Fruit fly (Drosophila melanogaster): Measurements from ENCODE around the gene zen.

The zen gene

DNA sequence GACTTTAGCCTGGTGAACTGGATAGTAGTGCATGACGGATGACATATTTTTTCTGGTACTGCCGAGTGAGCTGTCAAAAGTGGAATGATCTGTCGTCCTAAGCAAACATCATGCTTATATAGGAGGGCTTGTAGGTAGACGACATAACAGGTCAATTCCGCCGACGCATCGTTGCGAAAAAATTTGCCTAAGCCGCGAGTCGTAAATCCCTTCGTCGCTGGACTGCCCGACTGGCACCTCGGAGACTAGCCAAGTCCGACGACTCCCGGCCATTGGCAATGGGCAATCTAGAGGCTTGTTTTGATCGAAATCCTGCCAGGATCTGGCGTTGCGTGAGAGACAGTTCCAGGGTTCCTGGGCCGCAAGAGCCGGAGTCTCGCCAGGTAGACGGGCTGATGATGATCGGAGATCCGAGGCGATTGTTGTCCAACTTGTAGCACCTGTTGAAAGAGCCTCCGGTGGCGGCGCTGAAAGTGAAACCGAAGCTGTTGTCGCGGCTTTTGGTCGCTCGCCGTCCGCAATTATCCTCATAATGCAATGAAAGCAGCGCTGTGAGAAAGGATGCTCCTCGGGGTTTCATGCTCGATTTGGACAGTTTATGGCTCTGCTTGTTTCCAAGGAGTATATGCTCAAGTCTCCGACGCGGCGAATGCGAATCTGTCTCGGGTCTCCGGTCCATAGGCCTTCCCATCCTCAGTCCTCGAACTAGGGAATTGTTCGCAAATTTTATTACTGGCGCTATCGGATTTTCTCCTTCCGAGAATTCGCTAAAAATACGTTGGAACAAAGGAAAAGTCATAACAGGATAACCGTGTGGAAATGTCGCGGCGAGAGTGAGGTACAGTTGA lies at the start of gene zen:
zen (minus strand) TSS at position 91 of the 848 bp plus-strand sequence.
- TF ChIP-seq ttk (optimal IDR thresholded peaks at IDR 0.05) (no peak), insv (optimal IDR thresholded peaks at IDR 0.05) (no peak), Sin3A (optimal IDR thresholded peaks at IDR 0.05) (no peak), Myc (optimal IDR thresholded peaks at IDR 0.05) (no peak), psq (optimal IDR thresholded peaks at IDR 0.05) (no peak), h (optimal IDR thresholded peaks at IDR 0.05) (no peak)

DNA sequence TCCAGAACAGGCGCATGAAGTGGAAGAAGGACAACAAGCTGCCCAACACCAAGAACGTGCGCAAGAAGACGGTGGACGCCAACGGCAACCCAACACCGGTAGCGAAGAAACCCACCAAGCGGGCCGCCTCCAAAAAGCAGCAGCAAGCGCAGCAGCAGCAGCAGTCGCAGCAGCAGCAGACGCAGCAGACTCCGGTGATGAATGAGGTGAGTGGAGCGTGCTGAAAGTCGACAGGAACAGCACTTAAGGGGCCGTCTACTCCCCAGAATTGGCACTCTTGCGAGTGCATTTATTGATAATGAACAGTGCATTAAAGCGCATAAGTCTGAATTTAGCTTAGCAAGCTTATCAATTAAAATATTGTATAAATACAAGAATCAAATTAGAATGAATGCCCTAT lies 47.2 kb upstream of the zen start:
- TF ChIP-seq h (optimal IDR thresholded peaks at IDR 0.05) (no peak), Sin3A (optimal IDR thresholded peaks at IDR 0.05) (no peak), ttk (optimal IDR thresholded peaks at IDR 0.05) (no peak), insv (optimal IDR thresholded peaks at IDR 0.05) (no peak), Myc (optimal IDR thresholded peaks at IDR 0.05) (no peak), psq (optimal IDR thresholded peaks at IDR 0.05) (no peak)

DNA sequence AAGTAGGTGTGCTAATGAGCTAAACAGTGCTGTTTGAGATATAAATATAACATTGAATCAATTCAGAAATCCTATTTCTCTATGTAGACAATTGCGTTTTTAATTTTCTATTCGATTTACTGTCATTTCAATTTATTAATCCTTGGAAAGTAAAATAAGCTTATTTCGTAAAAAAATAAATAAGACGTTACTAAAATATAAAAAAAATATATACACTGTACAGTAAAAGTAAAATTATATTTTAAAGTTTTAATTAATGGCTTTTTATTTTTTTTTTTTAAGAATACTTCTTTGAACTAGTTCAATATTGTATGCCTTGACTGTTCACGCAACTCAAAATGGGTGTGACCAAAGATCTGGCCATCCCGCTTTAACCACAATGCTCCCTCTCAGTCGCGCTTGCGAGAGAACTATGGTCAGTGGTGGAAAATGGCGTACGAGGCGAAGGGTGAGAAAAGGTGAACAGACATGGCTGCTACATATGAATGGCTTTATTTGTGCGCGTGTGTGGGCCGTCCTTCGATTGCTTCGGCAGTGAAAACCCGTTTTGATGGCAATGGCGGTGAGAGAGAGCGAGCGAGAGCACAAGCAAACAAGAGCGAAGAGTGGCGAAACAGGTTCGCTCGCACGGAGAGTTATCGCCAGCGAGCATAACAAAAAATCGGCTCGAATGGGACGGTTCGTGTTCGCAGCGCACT lies 37.3 kb upstream of the zen start, which contains the start of gene Dfd:
Dfd (plus strand) TSS at position 648 of the 698 bp plus-strand sequence.
- TF ChIP-seq Myc (optimal IDR thresholded peaks at IDR 0.05) (no peak), insv (optimal IDR thresholded peaks at IDR 0.05) (no peak), psq (optimal IDR thresholded peaks at IDR 0.05) (no peak), h (optimal IDR thresholded peaks at IDR 0.05) (no peak), Sin3A (optimal IDR thresholded peaks at IDR 0.05) (no peak), ttk (optimal IDR thresholded peaks at IDR 0.05) (no peak)

DNA sequence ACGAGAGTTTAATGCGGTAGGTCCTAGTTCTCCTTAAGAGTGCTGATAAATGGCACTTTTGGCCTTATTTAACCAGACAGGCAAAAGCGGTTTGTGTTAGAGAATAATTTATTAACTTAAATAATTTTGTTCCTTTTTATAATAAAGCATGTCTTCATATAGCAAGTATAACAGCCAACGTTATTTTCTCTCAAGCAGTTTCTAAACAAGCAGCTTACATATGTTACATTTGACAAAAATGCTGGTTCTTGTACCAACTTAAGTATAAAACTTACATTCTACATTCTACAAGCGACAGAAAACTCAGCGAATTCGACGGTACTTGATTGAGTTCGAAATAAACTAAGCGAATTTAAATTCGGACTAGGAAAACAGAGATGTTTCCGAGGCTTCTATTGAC lies 26.0 kb upstream of the zen start:
- TF ChIP-seq ttk (optimal IDR thresholded peaks at IDR 0.05) = no peak
- TF ChIP-seq Myc (optimal IDR thresholded peaks at IDR 0.05) = no peak
- no peak for TF ChIP-seq Sin3A (optimal IDR thresholded peaks at IDR 0.05)
- TF ChIP-seq insv (optimal IDR thresholded peaks at IDR 0.05) = no peak
- no peak for TF ChIP-seq h (optimal IDR thresholded peaks at IDR 0.05)
- no peak for TF ChIP-seq psq (optimal IDR thresholded peaks at IDR 0.05)

DNA sequence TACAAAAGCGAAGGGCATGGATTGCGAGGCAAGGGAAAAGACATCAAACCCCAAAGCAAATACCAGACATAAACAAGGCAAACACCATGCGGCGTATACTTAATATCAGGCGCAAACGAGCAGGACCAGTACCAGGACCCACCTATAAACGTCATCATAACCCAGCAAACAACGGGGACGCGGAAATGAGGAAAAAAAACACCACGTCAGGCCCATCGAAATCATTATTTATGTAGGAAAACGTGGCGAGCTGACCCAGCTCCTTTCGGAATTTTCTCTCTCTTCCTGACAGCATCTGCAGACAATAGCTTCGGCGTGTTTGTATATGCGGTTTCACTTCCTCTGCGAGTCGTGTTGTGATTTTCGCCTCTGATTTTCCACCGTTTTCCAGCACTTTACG lies 22.8 kb upstream of the zen start:
- TF ChIP-seq Sin3A (optimal IDR thresholded peaks at IDR 0.05) = no peak
- TF ChIP-seq psq (optimal IDR thresholded peaks at IDR 0.05) = no peak

DNA sequence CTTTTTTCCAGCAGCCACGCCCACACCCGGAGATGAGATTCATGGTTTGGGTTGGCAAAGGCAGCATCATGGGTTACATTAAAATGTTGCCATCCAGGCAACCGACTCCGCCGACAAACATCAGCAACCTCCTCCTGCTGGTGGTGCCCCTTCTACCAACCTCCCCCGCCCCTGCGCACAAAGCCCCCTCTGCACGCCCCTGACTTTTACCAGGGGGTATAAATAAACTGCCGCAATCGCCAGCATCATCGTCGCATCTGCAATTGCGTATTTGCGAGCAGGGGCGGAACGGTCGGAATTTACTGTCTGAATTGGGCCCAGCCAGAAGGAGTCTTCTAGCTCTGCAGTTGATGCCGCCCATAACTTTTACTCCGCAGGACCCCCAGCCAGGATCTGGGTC lies 17.8 kb upstream of the zen start:
- no peak for TF ChIP-seq Myc (optimal IDR thresholded peaks at IDR 0.05)
- TF ChIP-seq psq (optimal IDR thresholded peaks at IDR 0.05) = no peak
- TF ChIP-seq Sin3A (optimal IDR thresholded peaks at IDR 0.05) = no peak
- TF ChIP-seq insv (optimal IDR thresholded peaks at IDR 0.05) = no peak
- no peak for TF ChIP-seq h (optimal IDR thresholded peaks at IDR 0.05)
- no peak for TF ChIP-seq ttk (optimal IDR thresholded peaks at IDR 0.05)

DNA sequence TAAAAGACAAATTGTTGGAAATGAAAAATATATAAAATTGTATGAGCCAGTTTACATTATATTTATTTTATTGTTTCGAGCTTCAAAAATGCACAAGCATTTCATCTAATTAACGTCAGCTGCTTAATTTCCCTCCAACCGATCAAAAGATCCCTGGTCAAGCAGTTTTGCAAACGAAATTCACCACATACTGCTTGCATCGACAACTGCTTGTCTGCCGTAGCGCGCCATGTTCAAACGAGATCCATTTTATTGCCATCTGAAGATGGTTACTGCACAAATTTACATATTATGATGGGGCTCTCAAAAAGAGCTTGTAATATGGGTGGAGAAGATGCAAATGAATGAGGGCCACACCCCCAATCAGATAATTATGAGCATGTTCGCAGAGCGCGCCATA lies 14.3 kb upstream of the zen start:
- TF ChIP-seq h (optimal IDR thresholded peaks at IDR 0.05) = no peak
- no peak for TF ChIP-seq Myc (optimal IDR thresholded peaks at IDR 0.05)
- no peak for TF ChIP-seq psq (optimal IDR thresholded peaks at IDR 0.05)
- no peak for TF ChIP-seq ttk (optimal IDR thresholded peaks at IDR 0.05)
- no peak for TF ChIP-seq insv (optimal IDR thresholded peaks at IDR 0.05)
- TF ChIP-seq Sin3A (optimal IDR thresholded peaks at IDR 0.05) = no peak

DNA sequence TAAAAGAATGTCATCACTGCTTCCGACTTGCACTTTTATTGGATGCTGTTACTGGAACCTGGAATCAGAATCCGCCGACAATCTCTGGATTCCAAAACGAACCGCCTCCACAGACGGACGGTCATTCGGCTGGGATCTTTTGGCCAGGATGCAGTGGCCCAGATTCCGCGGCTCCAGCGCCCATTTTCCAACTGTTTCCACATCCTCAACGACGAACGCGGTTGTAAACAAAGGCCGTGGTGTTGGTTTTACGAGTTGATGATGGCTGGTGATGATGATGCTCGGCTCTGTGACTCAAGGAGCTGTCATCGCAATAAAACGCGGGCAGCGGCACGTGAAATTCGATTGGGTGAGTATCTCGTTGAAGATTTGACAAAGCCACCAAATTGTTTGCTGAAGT lies 12.9 kb upstream of the zen start:
- no peak for TF ChIP-seq ttk (optimal IDR thresholded peaks at IDR 0.05)
- TF ChIP-seq h (optimal IDR thresholded peaks at IDR 0.05) = no peak
- no peak for TF ChIP-seq Sin3A (optimal IDR thresholded peaks at IDR 0.05)
- no peak for TF ChIP-seq insv (optimal IDR thresholded peaks at IDR 0.05)
- TF ChIP-seq Myc (optimal IDR thresholded peaks at IDR 0.05) = no peak
- TF ChIP-seq psq (optimal IDR thresholded peaks at IDR 0.05) = no peak

DNA sequence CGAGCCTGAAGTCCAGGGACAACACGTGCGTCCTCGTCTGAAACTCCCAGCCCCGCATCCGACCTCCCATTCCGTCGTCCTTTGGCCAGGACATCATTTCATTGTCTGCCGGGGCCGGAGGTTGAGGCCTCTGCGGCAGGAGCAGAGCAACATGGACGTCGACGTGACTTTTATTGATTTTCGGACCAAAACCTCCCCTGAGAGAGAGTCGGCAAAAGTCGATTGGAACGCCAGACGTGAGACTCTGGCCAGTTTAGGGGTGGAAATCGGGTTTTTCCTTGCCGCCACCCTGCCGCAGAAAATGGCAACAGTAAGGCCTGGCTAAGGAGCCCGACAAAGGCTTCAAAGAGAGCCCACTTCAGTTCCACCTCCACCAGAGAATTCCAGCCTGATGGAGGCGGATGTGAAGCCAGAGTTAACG lies 12.2 kb upstream of the zen start:
- TF ChIP-seq h (optimal IDR thresholded peaks at IDR 0.05) = no peak
- TF ChIP-seq insv (optimal IDR thresholded peaks at IDR 0.05) = no peak
- TF ChIP-seq Sin3A (optimal IDR thresholded peaks at IDR 0.05) = no peak
- no peak for TF ChIP-seq Myc (optimal IDR thresholded peaks at IDR 0.05)
- TF ChIP-seq ttk (optimal IDR thresholded peaks at IDR 0.05) = no peak
- TF ChIP-seq psq (optimal IDR thresholded peaks at IDR 0.05) = no peak

DNA sequence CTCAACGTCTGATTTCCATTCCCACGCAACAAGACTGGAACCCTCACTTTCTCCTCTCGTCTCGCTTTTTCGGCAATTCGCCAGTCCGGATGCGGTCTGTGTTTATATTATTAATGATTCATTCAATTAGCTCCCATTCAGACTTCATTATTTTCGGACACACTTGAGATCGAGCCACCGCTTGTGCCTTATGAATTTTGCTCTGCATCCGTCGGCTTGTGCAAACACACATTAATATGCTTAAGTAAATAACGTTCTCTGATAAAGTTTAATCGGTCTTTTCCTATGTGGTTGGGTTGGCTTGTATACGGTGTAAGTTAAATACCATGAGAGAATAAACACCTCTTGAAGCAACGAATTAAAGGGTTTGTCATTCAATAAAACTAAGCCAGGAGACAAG lies 10.9 kb upstream of the zen start:
- TF ChIP-seq insv (optimal IDR thresholded peaks at IDR 0.05) = no peak
- no peak for TF ChIP-seq psq (optimal IDR thresholded peaks at IDR 0.05)
- no peak for TF ChIP-seq ttk (optimal IDR thresholded peaks at IDR 0.05)
- TF ChIP-seq Sin3A (optimal IDR thresholded peaks at IDR 0.05) = no peak
- TF ChIP-seq h (optimal IDR thresholded peaks at IDR 0.05) = no peak
- TF ChIP-seq Myc (optimal IDR thresholded peaks at IDR 0.05) = no peak

DNA sequence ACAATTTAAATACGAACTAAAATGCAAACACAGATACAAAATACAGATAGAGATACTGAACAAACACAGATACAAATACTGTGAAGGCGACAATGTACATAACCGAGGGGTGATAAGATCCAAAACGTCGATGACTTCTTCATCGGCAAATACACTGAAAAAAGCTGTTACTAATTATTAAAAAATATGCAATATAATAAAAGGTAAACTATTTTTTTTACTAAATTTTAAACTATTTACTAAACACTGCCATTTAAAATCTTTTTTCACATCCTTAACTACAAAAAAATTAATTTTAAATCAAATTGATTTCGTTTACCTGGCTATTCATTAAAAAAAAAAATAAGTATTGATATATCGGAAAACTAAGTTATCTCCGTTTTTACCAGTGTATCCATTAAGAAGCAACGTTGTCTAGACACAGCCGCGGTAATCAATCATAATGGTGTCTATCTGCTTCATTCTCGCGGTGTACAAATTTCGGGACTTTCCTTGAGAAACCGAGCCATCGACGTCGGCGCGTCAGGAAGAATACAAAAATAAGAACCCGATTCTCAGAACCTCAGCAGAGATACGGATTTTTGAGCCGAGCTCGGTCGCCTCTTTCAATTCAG lies 8.9 kb upstream of the zen start:
- TF ChIP-seq insv (optimal IDR thresholded peaks at IDR 0.05) (no peak), psq (optimal IDR thresholded peaks at IDR 0.05) (no peak), h (optimal IDR thresholded peaks at IDR 0.05) (no peak), Myc (optimal IDR thresholded peaks at IDR 0.05) (no peak), Sin3A (optimal IDR thresholded peaks at IDR 0.05) (no peak), ttk (optimal IDR thresholded peaks at IDR 0.05) (no peak)

DNA sequence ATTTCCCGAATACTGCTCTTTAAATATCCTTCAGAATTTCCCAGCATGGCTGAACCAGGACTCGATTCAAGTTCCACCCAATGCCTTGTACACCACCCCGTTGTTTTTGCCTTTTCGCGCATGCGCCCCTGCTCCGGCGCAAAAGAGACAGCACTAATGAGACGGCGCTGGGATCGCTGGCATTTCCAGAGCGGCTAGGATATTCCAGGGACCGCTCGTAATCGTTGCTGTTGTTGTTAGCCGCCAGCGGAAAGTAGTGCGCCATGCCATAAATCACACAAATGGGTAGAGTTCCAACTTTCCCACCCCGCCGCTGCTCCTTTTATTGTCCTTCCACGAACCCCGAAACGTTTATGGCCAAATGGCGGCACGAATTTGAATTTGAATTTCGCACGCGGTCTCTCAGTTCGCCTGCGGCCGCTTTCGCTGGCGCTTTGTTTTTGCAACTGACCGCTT lies 8.2 kb upstream of the zen start, which contains the start of gene Ama:
Ama (plus strand) TSS at position 406 of the 456 bp plus-strand sequence.
- TF ChIP-seq h (optimal IDR thresholded peaks at IDR 0.05) (no peak), ttk (optimal IDR thresholded peaks at IDR 0.05) (no peak), psq (optimal IDR thresholded peaks at IDR 0.05) (no peak), insv (optimal IDR thresholded peaks at IDR 0.05) (no peak), Myc (optimal IDR thresholded peaks at IDR 0.05) (no peak), Sin3A (optimal IDR thresholded peaks at IDR 0.05) (no peak)
